Fruit fly (Drosophila melanogaster) whole organism, prepupa: ENCODE results near the gene Ir85a.

Experiments
- Blimp-1 ChIP-seq: fragments of 200-800 bp; sonication (Bioruptor generic); optimal IDR thresholded peaks from 3 replicates; lab custom pipeline; 2017; ENCODE audit warnings: missing biosample characterization, missing genetic modification characterization, mild to moderate bottlenecking, moderate library complexity, missing genetic modification reagents
- CG10631 ChIP-seq: fragments of 200-800 bp; sonication (Bioruptor generic); optimal IDR thresholded peaks from 2 replicates; lab custom pipeline; 2016; ENCODE audit warnings: missing biosample characterization, missing genetic modification characterization
- CG10669 ChIP-seq: fragments of 200-800 bp; sonication (Bioruptor generic); optimal IDR thresholded peaks from 3 replicates; lab custom pipeline; 2018; ENCODE audit warnings: missing biosample characterization, mild to moderate bottlenecking, missing genetic modification characterization, moderate library complexity
- CG11294 ChIP-seq: fragments of 200-800 bp; sonication (Bioruptor generic); IDR thresholded peaks from 2 replicates; pipeline ENCODE4 v1.3.6; 2022; ENCODE audit warnings: missing biosample characterization, missing genetic modification characterization
- CG11762 ChIP-seq: fragments of 200-800 bp; sonication (Bioruptor generic); optimal IDR thresholded peaks from 3 replicates; lab custom pipeline; 2016; ENCODE audit warnings: missing biosample characterization, missing genetic modification characterization; ENCODE audit not compliant: insufficient read depth
- CG15336 ChIP-seq: fragments of 200-800 bp; sonication (Bioruptor generic); IDR thresholded peaks from 2 replicates; pipeline ENCODE4 v1.3.6; 2022; ENCODE audit warnings: missing biosample characterization, missing genetic modification characterization
- CG1621 ChIP-seq: fragments of 200-800 bp; sonication (Bioruptor generic); optimal IDR thresholded peaks from 3 replicates; lab custom pipeline; 2018; ENCODE audit warnings: missing biosample characterization, mild to moderate bottlenecking, missing genetic modification characterization
- CG16779 ChIP-seq: fragments of 200-800 bp; sonication (Bioruptor generic); optimal IDR thresholded peaks from 3 replicates; lab custom pipeline; 2017; ENCODE audit warnings: missing biosample characterization, mild to moderate bottlenecking, missing genetic modification characterization
- CG3032 ChIP-seq: fragments of 200-800 bp; optimal IDR thresholded peaks from 2 replicates; lab custom pipeline; 2019; ENCODE audit warnings: missing biosample characterization, mild to moderate bottlenecking, missing genetic modification characterization, moderate library complexity
- CG31627 ChIP-seq: fragments of 200-800 bp; sonication (Bioruptor generic); optimal IDR thresholded peaks from 3 replicates; lab custom pipeline; 2016; ENCODE audit warnings: missing biosample characterization, missing genetic modification characterization
- CG32006 ChIP-seq: fragments of 200-800 bp; sonication (Bioruptor generic); optimal IDR thresholded peaks from 3 replicates; lab custom pipeline; 2017; ENCODE audit warnings: missing biosample characterization, mild to moderate bottlenecking, missing genetic modification characterization
- CG34406 ChIP-seq: fragments of 200-800 bp; sonication (Bioruptor generic); optimal IDR thresholded peaks from 3 replicates; lab custom pipeline; 2016; ENCODE audit warnings: missing biosample characterization, missing genetic modification characterization
- CG3919 ChIP-seq: fragments of 200-800 bp; sonication (Bioruptor generic); optimal IDR thresholded peaks from 3 replicates; lab custom pipeline; 2016; ENCODE audit warnings: missing biosample characterization, missing genetic modification characterization
- CG6792 ChIP-seq: fragments of 200-800 bp; sonication (Bioruptor generic); optimal IDR thresholded peaks from 3 replicates; lab custom pipeline; 2016; ENCODE audit warnings: missing biosample characterization, missing genetic modification characterization
- CG6808 ChIP-seq: fragments of 200-800 bp; sonication (Bioruptor generic); optimal IDR thresholded peaks from 3 replicates; lab custom pipeline; 2017; ENCODE audit warnings: missing biosample characterization, missing genetic modification characterization, mild to moderate bottlenecking, moderate library complexity, missing genetic modification reagents
- CG6854 ChIP-seq: fragments of 200-800 bp; sonication (Bioruptor generic); optimal IDR thresholded peaks from 2 replicates; lab custom pipeline; 2017; ENCODE audit warnings: missing biosample characterization, mild to moderate bottlenecking, missing genetic modification characterization
- CG7368 ChIP-seq: fragments of 200-800 bp; sonication (Bioruptor generic); optimal IDR thresholded peaks from 3 replicates; lab custom pipeline; 2016; ENCODE audit warnings: missing biosample characterization, missing genetic modification characterization
- CG8119 ChIP-seq: fragments of 200-800 bp; sonication (Bioruptor generic); IDR thresholded peaks from 3 replicates; pipeline ENCODE4 v1.3.6; 2022; ENCODE audit warnings: missing biosample characterization, missing genetic modification characterization
- CG8632 ChIP-seq: fragments of 200-800 bp; sonication (Bioruptor generic); optimal IDR thresholded peaks from 3 replicates; lab custom pipeline; 2016; ENCODE audit warnings: missing biosample characterization, missing genetic modification characterization
- Eip75B ChIP-seq: fragments of 200-800 bp; sonication (Bioruptor generic); optimal IDR thresholded peaks from 3 replicates; lab custom pipeline; 2016; ENCODE audit warnings: missing biosample characterization, missing genetic modification characterization
- Eip78C ChIP-seq: fragments of 200-800 bp; sonication (Bioruptor generic); peaks from one replicate; lab custom pipeline; 2016; ENCODE audit warnings: missing biosample characterization, missing genetic modification characterization
- Eip93F ChIP-seq: fragments of 200-800 bp; sonication (Bioruptor generic); optimal IDR thresholded peaks from 2 replicates; lab custom pipeline; 2016; ENCODE audit warnings: missing biosample characterization, mild to moderate bottlenecking, missing genetic modification characterization
- Ets21C ChIP-seq: fragments of 200-800 bp; sonication (Bioruptor generic); optimal IDR thresholded peaks from 3 replicates; lab custom pipeline; 2016; ENCODE audit warnings: missing biosample characterization, missing genetic modification characterization
- Hr39 ChIP-seq: fragments of 200-800 bp; sonication (Bioruptor generic); optimal IDR thresholded peaks from 2 replicates; lab custom pipeline; 2016; ENCODE audit warnings: missing biosample characterization, missing genetic modification characterization
- Hr4 ChIP-seq: fragments of 200-800 bp; sonication (Bioruptor generic); optimal IDR thresholded peaks from 3 replicates; lab custom pipeline; 2016; ENCODE audit warnings: missing biosample characterization, missing genetic modification characterization
- Lpt ChIP-seq: fragments of 200-800 bp; sonication (Bioruptor generic); optimal IDR thresholded peaks from 3 replicates; lab custom pipeline; 2016; ENCODE audit warnings: missing biosample characterization, missing genetic modification characterization
- Met ChIP-seq: fragments of 200-800 bp; sonication (Bioruptor generic); optimal IDR thresholded peaks from 3 replicates; lab custom pipeline; 2016; ENCODE audit warnings: missing biosample characterization, missing genetic modification characterization
- Sox102F ChIP-seq: fragments of 200-800 bp; sonication (Bioruptor generic); optimal IDR thresholded peaks from 2 replicates; lab custom pipeline; 2016; ENCODE audit warnings: missing biosample characterization, mild to moderate bottlenecking, missing genetic modification characterization
- Sox15 ChIP-seq: fragments of 200-800 bp; sonication (Bioruptor generic); optimal IDR thresholded peaks from 3 replicates; lab custom pipeline; 2016; ENCODE audit warnings: missing biosample characterization, missing genetic modification characterization
- achi ChIP-seq: fragments of 200-800 bp; sonication (Bioruptor generic); optimal IDR thresholded peaks from 3 replicates; lab custom pipeline; 2016; ENCODE audit warnings: missing biosample characterization, missing genetic modification characterization
- acj6 ChIP-seq: fragments of 200-800 bp; sonication (Bioruptor generic); optimal IDR thresholded peaks from 3 replicates; lab custom pipeline; 2016; ENCODE audit warnings: missing biosample characterization, missing genetic modification characterization
- cyc ChIP-seq: fragments of 200-800 bp; sonication (Bioruptor generic); optimal IDR thresholded peaks from 3 replicates; lab custom pipeline; 2016; ENCODE audit warnings: missing biosample characterization, missing genetic modification characterization
- dac ChIP-seq: fragments of 200-800 bp; sonication (Bioruptor generic); optimal IDR thresholded peaks from 2 replicates; lab custom pipeline; 2017; ENCODE audit warnings: missing biosample characterization, mild to moderate bottlenecking, missing genetic modification characterization
- eg ChIP-seq: fragments of 200-800 bp; sonication (Bioruptor generic); IDR thresholded peaks from 3 replicates; pipeline ENCODE4 v1.3.6; 2022; ENCODE audit warnings: missing biosample characterization, missing genetic modification characterization
- esn ChIP-seq: fragments of 200-800 bp; sonication (Bioruptor generic); optimal IDR thresholded peaks from 2 replicates; lab custom pipeline; 2016; ENCODE audit warnings: missing biosample characterization, mild to moderate bottlenecking, missing genetic modification characterization, moderate library complexity
- fd85E ChIP-seq: fragments of 200-800 bp; sonication (Bioruptor generic); optimal IDR thresholded peaks from 3 replicates; lab custom pipeline; 2016; ENCODE audit warnings: missing biosample characterization, missing genetic modification characterization
- fkh ChIP-seq: fragments of 200-800 bp; sonication (Bioruptor generic); optimal IDR thresholded peaks from 3 replicates; lab custom pipeline; 2017; ENCODE audit warnings: missing biosample characterization, mild to moderate bottlenecking, missing genetic modification characterization, moderate library complexity
- lz ChIP-seq: fragments of 200-800 bp; sonication (Bioruptor generic); optimal IDR thresholded peaks from 3 replicates; lab custom pipeline; 2016; ENCODE audit warnings: missing biosample characterization, missing genetic modification characterization
- net ChIP-seq: fragments of 200-800 bp; sonication (Bioruptor generic); optimal IDR thresholded peaks from 3 replicates; lab custom pipeline; 2016; ENCODE audit warnings: missing biosample characterization, missing genetic modification characterization
- salr ChIP-seq, 2 experiments: fragments of 200-800 bp; sonication (Bioruptor generic); optimal IDR thresholded peaks; 3 replicates each; lab custom pipeline; 2016 to 2018; ENCODE audit warnings: missing biosample characterization in 2 of 2, missing genetic modification characterization in 2 of 2, mild to moderate bottlenecking in 1 of 2
- spab ChIP-seq: fragments of 200-800 bp; sonication (Bioruptor generic); optimal IDR thresholded peaks from 2 replicates; lab custom pipeline; 2017; ENCODE audit warnings: missing biosample characterization, mild to moderate bottlenecking, missing genetic modification characterization, missing genetic modification reagents
- ss ChIP-seq, 2 experiments: fragments of 200-800 bp; sonication (Bioruptor generic); optimal IDR thresholded peaks; 2 replicates in 1 of 2; 3 replicates in 1 of 2; lab custom pipeline; 2017 to 2018; ENCODE audit warnings: mild to moderate bottlenecking in 2 of 2, missing biosample characterization in 2 of 2, missing genetic modification characterization in 2 of 2, moderate library complexity in 1 of 2
- svp ChIP-seq: fragments of 200-800 bp; sonication (Bioruptor generic); peaks from one replicate; lab custom pipeline; 2016; ENCODE audit warnings: missing biosample characterization, missing genetic modification characterization
- vri ChIP-seq: fragments of 200-800 bp; sonication (Bioruptor generic); optimal IDR thresholded peaks from 3 replicates; lab custom pipeline; 2016; ENCODE audit warnings: missing biosample characterization, mild to moderate bottlenecking, missing genetic modification characterization

The Ir85a gene

dm6 chr3R:8810397-8811184 lies 16.1 kb downstream of the Ir85a start (continued):
- peak; percentile 56 for TF ChIP-seq CG6808 (GFP tag; lab: Kevin White, UChicago)
- TF ChIP-seq Met (GFP tag; lab: Kevin White, UChicago): peak; percentile 18
- peak; percentile 45 for TF ChIP-seq CG6792 (GFP tag; lab: Kevin White, UChicago)
- TF ChIP-seq CG15336 (GFP tag; lab: Robert Waterston, UW): peak; percentile 22; the same call in 1 of the 2 replicates
- TF ChIP-seq CG8119 (GFP tag; lab: Robert Waterston, UW): 0 out of 3 replicates have a peak, but pooled peaks have one; percentile 11
- peak; percentile 65 for TF ChIP-seq CG10669 (GFP tag; lab: Kevin White, UChicago)
- TF ChIP-seq spab (GFP tag; lab: Kevin White, UChicago): peak; percentile 61
- TF ChIP-seq Sox102F (GFP tag; lab: Kevin White, UChicago): peak; percentile 62
- no peak for TF ChIP-seq lz (GFP tag; lab: Kevin White, UChicago)
- no peak for TF ChIP-seq Hr39 (GFP tag; lab: Kevin White, UChicago)
- peak; percentile 26 for TF ChIP-seq CG10631 (GFP tag; lab: Kevin White, UChicago)
- TF ChIP-seq vri: peak; percentile 99
- peak; percentile 52 for TF ChIP-seq Lpt (GFP tag; lab: Kevin White, UChicago)
- TF ChIP-seq CG8632 (GFP tag; lab: Kevin White, UChicago): peak; percentile 59
- peak; percentile 50; the same call in 1 of the 2 replicates for TF ChIP-seq CG11294 (GFP tag; lab: Robert Waterston, UW)
- peak; percentile 43 for TF ChIP-seq CG7368 (GFP tag; lab: Kevin White, UChicago)
- peak; percentile 55 to 78 for TF ChIP-seq ss (GFP tag; optimal IDR thresholded peaks at IDR 0.05; lab: Kevin White, UChicago)
- TF ChIP-seq Ets21C: no peak
- peak; percentile 98 for TF ChIP-seq fkh (GFP tag; lab: Kevin White, UChicago)
- TF ChIP-seq Hr4 (GFP tag; lab: Kevin White, UChicago): peak; percentile 28
- peak; percentile 47 for TF ChIP-seq esn (GFP tag; lab: Kevin White, UChicago)
- no peak for TF ChIP-seq dac (GFP tag; lab: Kevin White, UChicago)
- TF ChIP-seq CG32006 (GFP tag; lab: Kevin White, UChicago): peak; percentile 38
- TF ChIP-seq svp: no peak
- TF ChIP-seq CG3032: peak; percentile 83
- peak; percentile 11 for TF ChIP-seq achi (GFP tag; lab: Kevin White, UChicago)
- peak; percentile 55 for TF ChIP-seq CG3919 (GFP tag; lab: Kevin White, UChicago)
- peak; percentile 32 for TF ChIP-seq net (GFP tag; lab: Kevin White, UChicago)

- TF ChIP-seq Eip93F (GFP tag; lab: Kevin White, UChicago) (peak; percentile 98), Blimp-1 (GFP tag; lab: Kevin White, UChicago) (peak; percentile 84), Hr4 (GFP tag; lab: Kevin White, UChicago) (peak; percentile 100), CG11762 (GFP tag; lab: Kevin White, UChicago) (peak; percentile 99), CG16779 (tag; lab: Kevin White, UChicago) (peak; percentile 98), CG8119 (GFP tag; lab: Robert Waterston, UW) (peak; percentile 99), CG7368 (GFP tag; lab: Kevin White, UChicago) (peak; percentile 98), CG34406 (peak; percentile 98), eg (peak; percentile 99), svp (peak; percentile 98), esn (GFP tag; lab: Kevin White, UChicago) (peak; percentile 99), fd85E (GFP tag; lab: Kevin White, UChicago) (peak; percentile 91), CG10631 (GFP tag; lab: Kevin White, UChicago) (peak; percentile 99), Ets21C (peak; percentile 97), CG1621 (tag; lab: Kevin White, UChicago) (peak; percentile 98), CG6808 (GFP tag; lab: Kevin White, UChicago) (peak; percentile 98), fkh (GFP tag; lab: Kevin White, UChicago) (peak; percentile 94), salr (GFP tag; optimal IDR thresholded peaks at IDR 0.05; lab: Kevin White, UChicago) (peak; percentile 98 to 99), cyc (GFP tag; lab: Kevin White, UChicago) (peak; percentile 98), CG6854 (GFP tag; lab: Kevin White, UChicago) (peak; percentile 89), Eip78C (GFP tag; lab: Kevin White, UChicago) (peak; percentile 100), Eip75B (peak; percentile 99), CG32006 (GFP tag; lab: Kevin White, UChicago) (peak; percentile 100), dac (GFP tag; lab: Kevin White, UChicago) (peak; percentile 98), acj6 (GFP tag; lab: Kevin White, UChicago) (peak; percentile 99), CG6792 (GFP tag; lab: Kevin White, UChicago) (peak; percentile 99), CG3032 (peak; percentile 99), Sox15 (peak; percentile 97), CG31627 (peak; percentile 98), spab (GFP tag; lab: Kevin White, UChicago) (peak; percentile 99)
Observed at dm6 chr3R:8811323-8811936, 16.9 kb downstream of the Ir85a start.
